Fruit fly (Drosophila melanogaster): ENCODE results near the gene CG3823.

Gene CG3823

DNA sequence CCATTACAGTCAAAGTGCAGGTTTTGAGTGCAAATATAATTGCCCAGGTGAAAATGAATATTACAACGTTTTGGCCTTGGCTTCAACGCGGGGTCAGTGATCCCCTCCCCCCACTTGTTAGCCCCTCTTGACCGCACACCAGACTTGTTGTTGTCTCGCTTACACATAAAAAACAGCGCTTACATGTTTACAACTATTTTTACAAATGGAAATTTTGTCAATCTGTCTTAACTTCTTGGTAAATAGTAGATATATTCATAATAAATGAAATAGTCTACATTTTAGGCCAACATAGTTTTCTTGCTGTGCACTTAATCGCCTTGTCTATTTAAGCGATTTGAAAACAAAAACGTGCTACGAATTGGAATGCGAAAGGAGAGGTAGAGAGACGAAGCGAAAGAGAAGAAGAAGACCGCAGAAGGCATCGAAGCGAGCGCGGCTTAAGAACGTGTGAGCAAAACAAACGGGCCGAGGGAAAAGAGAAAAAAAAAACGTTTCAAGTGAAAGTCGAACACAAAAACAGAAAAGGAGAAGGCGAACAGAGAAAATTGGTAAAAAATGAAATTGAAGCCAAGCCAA lies 36.3 kb downstream of the CG3823 start (continued):
- TF ChIP-seq Atf6 (GFP tag; IDR thresholded peaks at IDR 0.05) (peak; percentile 59), CG1233 (GFP tag; optimal IDR thresholded peaks at IDR 0.05) (peak; percentile 14), tio (GFP tag; optimal IDR thresholded peaks at IDR 0.05) (peak; percentile 5), CG34376 (GFP tag; optimal IDR thresholded peaks at IDR 0.05) (no peak), CG2678 (tag; optimal IDR thresholded peaks at IDR 0.05) (peak; percentile 65), Hmx (GFP tag; optimal IDR thresholded peaks at IDR 0.05) (peak; percentile 20), CG11247 (GFP tag; IDR thresholded peaks at IDR 0.05) (peak; percentile 56; the same call in 1 of the 2 replicates), CrebB (tag; optimal IDR thresholded peaks at IDR 0.05) (peak; percentile 42), CG18476 (GFP tag; optimal IDR thresholded peaks at IDR 0.05) (peak; percentile 29), gcm2 (GFP tag; optimal IDR thresholded peaks at IDR 0.05) (no peak), her (GFP tag; optimal IDR thresholded peaks at IDR 0.05) (no peak), shn (GFP tag; optimal IDR thresholded peaks at IDR 0.05) (peak; percentile 24), pnt (GFP tag; optimal IDR thresholded peaks at IDR 0.05) (peak; percentile 34), zf30C (GFP tag; optimal IDR thresholded peaks at IDR 0.05) (peak; percentile 10), bab2 (GFP tag; optimal IDR thresholded peaks at IDR 0.05) (peak; percentile 43), kni (GFP tag; optimal IDR thresholded peaks at IDR 0.05) (no peak), bsh (GFP tag; optimal IDR thresholded peaks at IDR 0.05) (peak in 1 of 2 experiments; percentile 73), cg (GFP tag; optimal IDR thresholded peaks at IDR 0.05) (no peak), ERR (GFP tag; optimal IDR thresholded peaks at IDR 0.05) (no peak), dmrt99B (tag; optimal IDR thresholded peaks at IDR 0.05) (peak; percentile 56), twi (tag; optimal IDR thresholded peaks at IDR 0.05) (no peak), CG4424 (GFP tag; optimal IDR thresholded peaks at IDR 0.05) (peak; percentile 11), vvl (GFP tag; IDR thresholded peaks at IDR 0.05) (peak; percentile 81), caup (GFP tag; optimal IDR thresholded peaks at IDR 0.05; ENCODE audit: severe bottlenecking) (peak; percentile 61), BtbVII (GFP tag; optimal IDR thresholded peaks at IDR 0.05) (peak; percentile 6), Pdp1 (GFP tag; optimal IDR thresholded peaks at IDR 0.05) (peak; percentile 25 to 51), CG10209 (GFP tag; optimal IDR thresholded peaks at IDR 0.05) (peak; percentile 34), CG4854 (GFP tag; optimal IDR thresholded peaks at IDR 0.05) (peak; percentile 18), NC2β (GFP tag; optimal IDR thresholded peaks at IDR 0.05) (peak; percentile 16), CG5245 (GFP tag; optimal IDR thresholded peaks at IDR 0.05) (no peak), Fer1 (GFP tag; optimal IDR thresholded peaks at IDR 0.05) (peak; percentile 29), CG17328 (GFP tag; IDR thresholded peaks at IDR 0.05) (peak; percentile 72), Ssrp (tag; optimal IDR thresholded peaks at IDR 0.05) (peak; percentile 46), E2f2 (GFP tag; IDR thresholded peaks at IDR 0.05) (no peak), al (GFP tag; IDR thresholded peaks at IDR 0.05) (peak; percentile 41; the same call in 1 of the 2 replicates), CG13775 (GFP tag; optimal IDR thresholded peaks at IDR 0.05) (no peak), pzg (GFP tag; optimal IDR thresholded peaks at IDR 0.05) (no peak), sim (GFP tag; IDR thresholded peaks at IDR 0.05) (peak; percentile 18; the same call in 1 of the 2 replicates), amos (GFP tag; IDR thresholded peaks at IDR 0.05; ENCODE audit: partially characterized antibody) (no peak), chm (GFP tag; IDR thresholded peaks at IDR 0.05) (peak; percentile 44; the same call in 1 of the 2 replicates), Xbp1 (GFP tag; optimal IDR thresholded peaks at IDR 0.05) (peak; percentile 52), grau (tag; optimal IDR thresholded peaks at IDR 0.05) (peak; percentile 63), Dfd (GFP tag; optimal IDR thresholded peaks at IDR 0.05) (no peak), psq (GFP tag; optimal IDR thresholded peaks at IDR 0.05) (peak; percentile 93), Oli (tag; optimal IDR thresholded peaks at IDR 0.05) (peak; percentile 30), ATbp (GFP tag; optimal IDR thresholded peaks at IDR 0.05) (peak; percentile 65), CG10979 (tag; optimal IDR thresholded peaks at IDR 0.05) (peak; percentile 50), CG6813 (GFP tag; optimal IDR thresholded peaks at IDR 0.05) (peak; percentile 59), CG12219 (GFP tag; optimal IDR thresholded peaks at IDR 0.05) (peak; percentile 26)

Measured in whole organism, embryonic.